Fruit fly (Drosophila melanogaster) Kc167 (cell line): ENCODE data around the gene alpha-Est4.

Experiments used
- Myc ChIP-seq: fragments of >200 bp; optimal IDR thresholded peaks from 2 replicates; lab custom pipeline; 2017; ENCODE audit warnings: missing external identifiers
- Sin3A ChIP-seq: fragments of >200 bp; optimal IDR thresholded peaks from 2 replicates; lab custom pipeline; 2018; ENCODE audit warnings: missing external identifiers
- h ChIP-seq: fragments of >200 bp; optimal IDR thresholded peaks from 3 replicates; lab custom pipeline; 2018; ENCODE audit warnings: missing external identifiers
- insv ChIP-seq: fragments of >200 bp; optimal IDR thresholded peaks from 3 replicates; lab custom pipeline; 2018; ENCODE audit warnings: missing external identifiers
- psq ChIP-seq: fragments of >200 bp; optimal IDR thresholded peaks from 2 replicates; lab custom pipeline; 2017; ENCODE audit warnings: missing external identifiers
- ttk ChIP-seq: sonication (Bioruptor generic); optimal IDR thresholded peaks from 2 replicates; lab custom pipeline; 2017; ENCODE audit warnings: missing external identifiers

Gene alpha-Est4

DNA sequence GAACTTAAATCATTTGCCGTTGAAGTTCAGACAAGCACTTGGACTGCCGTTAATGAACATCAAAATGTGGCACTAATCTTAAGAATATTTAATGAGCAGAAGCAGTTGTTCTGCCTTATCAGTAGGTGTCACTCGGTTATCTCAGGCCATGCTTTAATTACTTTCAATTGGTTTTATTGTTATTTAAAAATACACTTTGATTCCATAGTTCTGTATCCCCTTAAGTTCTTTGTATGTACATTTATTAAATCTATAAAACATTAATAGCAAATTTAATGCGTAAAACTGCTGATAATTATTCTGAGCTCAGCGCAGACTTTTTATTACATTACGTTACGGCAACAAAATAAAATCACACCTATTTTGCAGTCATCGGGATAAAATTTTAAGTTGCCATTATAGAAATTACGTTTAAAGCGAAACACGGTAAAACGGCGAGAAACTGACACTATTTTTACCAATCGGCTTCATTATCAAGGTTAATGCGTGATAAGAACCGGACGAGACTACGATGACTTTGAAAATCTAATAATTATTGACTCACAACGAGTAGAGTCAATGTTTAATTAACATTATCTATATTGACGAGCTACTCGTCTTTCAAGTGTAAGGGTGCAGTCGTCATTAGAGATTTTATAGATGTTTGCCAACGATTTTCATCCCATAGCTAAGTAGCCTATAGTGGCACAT, 16.0 kb downstream of the alpha-Est4 start:
- no peak for TF ChIP-seq ttk (lab: Kevin White, UChicago)
- TF ChIP-seq Sin3A (lab: Kevin White, UChicago) = no peak
- no peak for TF ChIP-seq psq (lab: Kevin White, UChicago)
- TF ChIP-seq Myc = no peak
- TF ChIP-seq insv (lab: Kevin White, UChicago) = no peak
- no peak for TF ChIP-seq h (lab: Kevin White, UChicago)

DNA sequence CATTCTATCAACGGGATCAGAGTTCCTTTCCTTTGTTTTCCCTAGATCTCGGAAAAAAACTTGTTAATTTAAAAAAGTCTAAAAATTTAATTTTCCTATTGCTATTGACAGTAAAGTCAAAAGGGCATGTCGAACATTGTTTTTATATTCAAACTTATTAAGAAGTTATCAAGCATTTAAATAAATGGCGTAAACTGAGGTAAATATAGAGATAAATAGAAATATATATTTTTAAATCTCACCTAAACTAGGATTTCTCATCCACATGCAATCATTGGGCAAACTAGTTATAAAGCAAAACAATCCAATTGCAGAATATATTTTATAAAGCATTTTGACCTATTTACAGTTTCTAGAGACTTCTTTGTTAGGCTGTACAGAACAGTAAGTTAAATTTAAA, 19.1 kb downstream of the alpha-Est4 start, which contains the start of gene Ubc84D:
Ubc84D (minus strand) TSS at position 101 of the 400 bp plus-strand sequence.
- TF ChIP-seq h (lab: Kevin White, UChicago) (no peak), Sin3A (lab: Kevin White, UChicago) (no peak), ttk (lab: Kevin White, UChicago) (no peak), insv (lab: Kevin White, UChicago) (no peak), Myc (no peak), psq (lab: Kevin White, UChicago) (no peak)

DNA sequence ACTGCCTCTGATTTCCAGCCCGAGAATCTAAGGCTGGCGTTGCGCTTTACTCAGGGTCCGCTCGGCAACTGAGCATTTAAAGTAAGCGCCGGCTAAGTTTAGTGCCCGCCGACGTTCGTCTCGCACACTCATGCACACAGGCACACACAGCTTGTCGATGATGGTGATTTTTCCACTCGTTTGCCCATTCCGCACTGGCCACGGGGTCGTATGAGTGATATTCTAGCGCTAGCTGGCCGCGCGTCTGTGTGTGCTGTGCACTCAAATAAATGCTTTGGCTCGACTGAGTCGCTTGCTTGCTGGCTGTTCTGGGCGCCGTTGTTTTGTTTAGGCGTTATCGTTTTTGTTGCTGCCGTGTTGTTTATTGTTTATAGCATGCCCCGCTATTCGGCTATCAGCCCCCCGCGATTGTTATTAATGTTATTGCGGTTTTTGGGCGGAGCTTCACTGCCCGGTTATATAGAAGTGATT, 22.8 kb downstream of the alpha-Est4 start, which contains the start of gene alpha-Est8:
alpha-Est8 (minus strand) TSS at position 72 of the 471 bp plus-strand sequence.
- TF ChIP-seq ttk (lab: Kevin White, UChicago) = no peak
- no peak for TF ChIP-seq insv (lab: Kevin White, UChicago)

- no peak for TF ChIP-seq Myc
- no peak for TF ChIP-seq insv (lab: Kevin White, UChicago)
These were observed 24.1 kb downstream of the alpha-Est4 start for dm6 chr3R:7514232-7514863.

- TF ChIP-seq ttk (lab: Kevin White, UChicago) (no peak), psq (lab: Kevin White, UChicago) (no peak), Sin3A (lab: Kevin White, UChicago) (no peak), h (lab: Kevin White, UChicago) (no peak), insv (lab: Kevin White, UChicago) (no peak), Myc (no peak)
These were observed 30.1 kb downstream of the alpha-Est4 start for dm6 chr3R:7508198-7508837.

DNA sequence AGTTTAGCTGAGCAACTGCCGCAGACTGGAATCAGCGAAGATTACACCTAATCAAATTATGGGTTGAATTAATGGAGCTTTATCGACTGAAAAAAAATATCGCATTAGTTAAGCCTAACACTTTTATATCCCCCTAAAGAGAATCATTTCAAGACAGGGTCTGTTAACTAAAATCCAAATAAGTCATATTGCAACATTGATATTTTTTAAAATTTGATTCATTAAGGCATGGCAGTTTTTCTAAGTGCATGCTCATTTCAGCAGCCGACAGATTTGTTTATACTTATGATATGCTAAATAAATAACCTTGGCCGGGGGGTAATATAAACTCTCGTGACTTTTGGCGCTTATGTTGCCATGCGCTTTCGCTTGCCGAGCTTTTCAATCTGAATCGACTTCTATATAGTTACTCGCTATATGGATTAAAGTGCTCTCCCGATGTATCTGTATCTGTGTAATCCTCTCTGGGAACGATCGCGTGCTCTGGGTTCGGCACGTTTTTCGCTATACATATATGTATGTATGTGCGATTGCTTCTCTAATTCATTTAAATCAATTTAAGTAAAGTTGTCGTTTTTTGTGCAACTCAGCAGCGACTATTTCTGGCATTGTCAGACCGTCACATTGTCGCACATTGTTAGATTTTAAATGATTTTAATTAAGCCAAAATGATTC, 32.0 kb downstream of the alpha-Est4 start:
- TF ChIP-seq insv (lab: Kevin White, UChicago) (no peak), Sin3A (lab: Kevin White, UChicago) (no peak), h (lab: Kevin White, UChicago) (no peak), psq (lab: Kevin White, UChicago) (no peak), Myc (no peak), ttk (lab: Kevin White, UChicago) (no peak)

- no peak for TF ChIP-seq psq (lab: Kevin White, UChicago)
- TF ChIP-seq insv (lab: Kevin White, UChicago) = no peak
- no peak for TF ChIP-seq ttk (lab: Kevin White, UChicago)
- TF ChIP-seq h (lab: Kevin White, UChicago) = no peak
- TF ChIP-seq Sin3A (lab: Kevin White, UChicago) = no peak
- no peak for TF ChIP-seq Myc
These were observed 33.2 kb downstream of the alpha-Est4 start, which contains the start of gene alpha-Est9 for dm6 chr3R:7504989-7505761. Gene alpha-Est9 (minus strand): TSS chr3R:7505098.

dm6 chr3R:7503216-7503615, 35.2 kb downstream of the alpha-Est4 start:
- TF ChIP-seq Myc (no peak), h (lab: Kevin White, UChicago) (no peak), Sin3A (lab: Kevin White, UChicago) (no peak), ttk (lab: Kevin White, UChicago) (no peak), insv (lab: Kevin White, UChicago) (no peak), psq (lab: Kevin White, UChicago) (no peak)

DNA sequence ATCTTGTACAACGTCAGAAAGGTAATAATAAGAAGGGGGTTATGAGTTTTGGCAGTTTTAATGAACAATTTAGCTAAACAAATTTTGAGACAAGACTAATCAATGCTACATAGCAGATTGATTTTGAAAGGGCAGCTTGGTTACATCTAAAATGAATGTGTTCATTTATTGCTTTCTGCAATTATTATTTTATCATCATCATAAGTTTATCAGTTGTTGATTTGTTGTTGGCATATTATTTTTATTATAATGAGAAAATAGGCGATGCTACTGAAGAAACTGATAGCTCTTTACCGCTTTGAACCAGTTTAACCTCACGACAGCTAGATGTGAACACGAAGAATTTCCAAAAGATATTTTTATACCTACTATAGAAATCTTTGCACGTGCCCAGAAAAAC, 36.1 kb downstream of the alpha-Est4 start, which contains the start of gene Mics1:
Mics1 (minus strand) TSS at position 101 of the 400 bp plus-strand sequence.
- TF ChIP-seq Myc (no peak), Sin3A (lab: Kevin White, UChicago) (no peak), ttk (lab: Kevin White, UChicago) (no peak), h (lab: Kevin White, UChicago) (no peak), psq (lab: Kevin White, UChicago) (no peak), insv (lab: Kevin White, UChicago) (no peak)

DNA sequence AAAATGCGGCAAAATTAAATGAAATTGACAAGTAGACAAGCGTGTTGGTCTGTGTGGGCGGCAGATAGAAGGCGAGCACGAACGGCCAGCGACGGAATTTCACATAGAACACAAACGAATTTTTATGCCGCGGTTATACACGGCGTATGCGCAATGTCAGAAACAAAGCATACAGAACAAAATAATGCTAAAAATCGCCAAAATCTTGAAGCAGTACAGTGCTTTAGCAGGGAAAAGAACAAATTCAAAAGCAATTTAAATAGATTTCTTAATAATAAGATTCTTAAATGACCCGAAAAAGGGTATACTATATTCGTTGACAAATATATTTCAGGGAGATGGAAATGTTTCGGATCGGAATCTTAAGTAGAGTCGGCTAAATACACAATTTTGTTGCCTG, 37.9 kb downstream of the alpha-Est4 start:
- TF ChIP-seq Sin3A (lab: Kevin White, UChicago) = no peak
- no peak for TF ChIP-seq h (lab: Kevin White, UChicago)
- TF ChIP-seq insv (lab: Kevin White, UChicago) = no peak
- no peak for TF ChIP-seq psq (lab: Kevin White, UChicago)
- no peak for TF ChIP-seq ttk (lab: Kevin White, UChicago)
- TF ChIP-seq Myc = no peak
